Worm (Caenorhabditis elegans): ENCODE measurements around the gene tbc-9.
"Not testable (repeated sequence)": the region's sequence is repeated elsewhere in the genome, so short reads cannot be mapped to it uniquely, and the experiment has no call there.

tbc-9 gene

DNA sequence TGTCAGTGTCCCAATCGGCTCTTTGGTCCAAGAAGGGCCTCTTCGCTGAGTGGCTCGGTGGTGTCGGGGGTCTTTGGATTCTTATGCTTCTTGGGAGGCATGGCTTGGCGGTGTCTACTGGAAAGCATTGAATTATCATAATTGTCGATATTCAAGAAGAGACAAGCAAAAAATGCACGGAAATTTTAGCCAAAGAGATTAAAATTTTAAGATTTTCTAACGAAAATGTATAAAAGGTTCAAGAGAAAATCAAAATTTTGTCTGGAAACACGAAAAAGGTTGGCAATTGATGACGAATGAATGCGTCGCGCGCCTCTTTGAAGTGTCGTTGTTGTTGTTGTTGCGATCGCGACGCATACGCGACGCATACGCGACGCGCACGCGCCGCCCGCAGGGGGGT is 41.8 kb downstream of the tbc-9 start, which contains the start of gene Y38H8A.12:
TSS of gene Y38H8A.12 (minus strand) at position 101 of the 400 bp plus-strand sequence.
- TF ChIP-seq nfya-1 (tag; optimal IDR thresholded peaks at IDR 0.05; ENCODE audit: insufficient read depth) (no peak), elt-3 (tag; optimal IDR thresholded peaks at IDR 0.05) (no peak), tbx-2 (tag; optimal IDR thresholded peaks at IDR 0.05) (no peak), eor-1 (tag; optimal IDR thresholded peaks at IDR 0.05) (no peak), daf-12 (tag; optimal IDR thresholded peaks at IDR 0.05) (no peak), jun-1 (tag; optimal IDR thresholded peaks at IDR 0.05) (no peak), R02D3.7 (tag; optimal IDR thresholded peaks at IDR 0.05) (no peak), ztf-4 (tag; optimal IDR thresholded peaks at IDR 0.05) (no peak)

DNA sequence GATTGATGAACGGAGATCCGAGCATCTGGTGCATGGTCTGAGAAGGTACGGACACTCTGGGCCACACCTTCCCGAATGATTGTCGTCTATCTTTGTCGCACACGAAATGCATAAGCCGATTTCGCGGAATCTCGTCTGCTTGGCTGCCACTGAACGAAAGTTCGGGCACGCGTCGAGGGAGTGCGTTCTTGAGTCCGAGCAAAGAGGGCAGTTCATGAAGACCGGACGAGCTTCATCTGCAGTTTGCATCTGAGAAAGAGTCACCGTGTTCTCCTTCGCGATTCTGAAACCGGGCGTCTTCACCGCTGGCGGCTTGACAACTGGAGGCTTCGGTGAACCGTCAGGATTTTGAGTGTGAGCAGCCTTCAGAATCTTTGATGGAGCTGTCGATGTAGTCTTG is 44.4 kb downstream of the tbc-9 start:
- TF ChIP-seq ceh-16 (tag; optimal IDR thresholded peaks at IDR 0.05) (no peak), pha-4 (tag; optimal IDR thresholded peaks at IDR 0.05) (no peak), unc-39 (tag; optimal IDR thresholded peaks at IDR 0.05) (no peak), mdl-1 (tag; optimal IDR thresholded peaks at IDR 0.05) (no peak), nhr-77 (tag; optimal IDR thresholded peaks at IDR 0.05) (no peak), elt-2 (tag; optimal IDR thresholded peaks at IDR 0.05) (no peak), lsy-12 (tag; optimal IDR thresholded peaks at IDR 0.05) (no peak), elt-1 (tag; optimal IDR thresholded peaks at IDR 0.05) (no peak), skn-1 (tag; optimal IDR thresholded peaks at IDR 0.05) (no peak), lin-15B (tag; optimal IDR thresholded peaks at IDR 0.05) (no peak)

DNA sequence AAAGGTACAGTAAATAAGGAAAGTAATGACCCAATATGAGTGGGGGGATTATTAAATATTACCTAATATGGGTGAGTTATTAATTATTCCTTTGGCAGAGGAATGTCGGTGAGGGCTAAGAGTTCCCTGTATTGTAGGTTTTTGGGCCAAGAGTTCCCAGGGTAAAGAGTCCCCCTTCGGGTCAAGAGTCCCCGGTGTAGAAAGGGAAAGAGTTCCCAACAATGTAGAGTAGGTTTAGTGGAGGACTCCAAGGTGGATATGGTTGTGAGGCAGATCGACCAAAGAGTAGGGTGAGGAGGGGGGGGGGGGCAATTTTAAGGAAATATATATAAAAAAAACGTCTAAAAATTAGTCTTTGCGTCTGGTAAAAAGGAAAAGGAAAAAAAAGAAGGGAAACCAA is 45.8 kb downstream of the tbc-9 start:
- TF ChIP-seq sea-2 (GFP tag; optimal IDR thresholded peaks at IDR 0.05) (no peak), tbx-2 (tag; optimal IDR thresholded peaks at IDR 0.05) (no peak)

DNA sequence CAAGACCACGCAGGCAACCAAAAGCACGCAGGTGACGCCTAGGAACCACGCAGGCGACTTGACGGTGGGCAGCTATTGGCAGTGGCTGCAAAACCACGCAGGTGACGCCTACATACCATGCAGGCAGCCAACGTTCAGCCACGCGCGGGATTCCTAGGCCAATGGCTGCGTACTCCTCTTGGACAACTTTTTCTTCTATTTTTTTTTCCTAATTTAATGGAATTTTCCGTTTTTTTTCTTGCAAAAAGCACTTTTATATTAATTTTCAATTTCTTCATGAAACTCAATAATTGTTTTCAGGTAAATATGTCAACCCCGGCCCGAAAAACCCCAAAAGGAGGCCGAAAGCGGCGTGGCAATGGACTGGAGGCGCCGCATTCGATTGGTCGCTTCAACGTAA is 47.5 kb downstream of the tbc-9 start, which contains the start of gene Y38H8A.7:
TSS of gene Y38H8A.7 (plus strand) at position 301 of the 400 bp plus-strand sequence.
- not testable (repeated sequence) for TF ChIP-seq mdl-1, daf-12, lin-39 (tag; optimal IDR thresholded peaks at IDR 0.05)

DNA sequence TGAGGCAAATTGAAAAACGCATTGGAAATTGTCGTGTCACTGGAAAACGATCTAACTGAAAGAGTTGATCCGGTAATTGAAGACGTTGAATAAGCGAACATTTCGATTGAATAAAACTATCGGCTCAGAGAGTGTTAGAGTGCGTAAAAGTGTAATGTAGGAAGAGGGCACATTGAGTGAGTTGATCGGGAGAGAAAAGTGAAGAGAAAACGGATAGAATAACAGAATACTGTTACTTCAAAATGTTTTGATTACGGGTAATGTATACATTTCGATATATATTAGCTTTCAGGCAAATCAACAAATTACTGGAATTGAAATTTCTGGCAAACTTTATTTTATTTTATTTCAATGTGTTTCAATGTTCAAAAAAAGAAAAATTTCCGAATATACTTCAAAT is 48.0 kb downstream of the tbc-9 start, which contains the start of gene uso-1:
TSS of gene uso-1 (minus strand) at position 101 of the 400 bp plus-strand sequence.
- no peak for TF ChIP-seq tbx-2 (tag; optimal IDR thresholded peaks at IDR 0.05)
- TF ChIP-seq fos-1 (tag; optimal IDR thresholded peaks at IDR 0.05) = no peak

DNA sequence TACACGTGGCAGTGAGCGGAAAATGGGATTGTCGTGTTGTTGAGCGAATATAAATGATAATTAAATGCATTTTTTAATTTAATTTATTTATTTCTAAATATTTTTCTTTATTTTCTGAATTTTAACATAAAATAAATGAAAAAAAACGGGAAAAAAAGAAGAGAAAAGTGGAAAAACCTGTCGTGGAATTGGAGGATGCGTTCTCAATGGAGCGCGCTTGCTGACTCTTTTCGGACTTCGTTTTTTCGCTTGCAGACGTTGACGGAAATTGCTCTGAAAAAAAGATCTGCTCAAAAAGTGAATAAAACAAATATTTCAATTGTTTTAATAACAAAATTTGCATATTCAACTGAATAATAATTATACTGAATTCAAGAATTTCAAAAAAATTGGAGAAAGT is 49.1 kb downstream of the tbc-9 start:
- TF ChIP-seq hmg-11 (tag; optimal IDR thresholded peaks at IDR 0.05) (no peak), nhr-23 (tag; optimal IDR thresholded peaks at IDR 0.05) (peak; percentile 1), ama-1 (optimal IDR thresholded peaks at IDR 0.05) (no peak), lin-39 (tag; optimal IDR thresholded peaks at IDR 0.05) (no peak), eor-1 (tag; optimal IDR thresholded peaks at IDR 0.05) (no peak), nhr-76 (tag; optimal IDR thresholded peaks at IDR 0.05) (no peak), pha-4 (tag; optimal IDR thresholded peaks at IDR 0.05) (peak; percentile 46), egl-27 (tag; optimal IDR thresholded peaks at IDR 0.05) (no peak), fkh-10 (GFP tag; optimal IDR thresholded peaks at IDR 0.05) (no peak), nfya-1 (tag; optimal IDR thresholded peaks at IDR 0.05; ENCODE audit: insufficient read depth) (peak; percentile 37), nhr-67 (tag; optimal IDR thresholded peaks at IDR 0.05) (no peak), ceh-16 (tag; optimal IDR thresholded peaks at IDR 0.05) (no peak), lin-15B (tag; optimal IDR thresholded peaks at IDR 0.05) (peak; percentile 60)

DNA sequence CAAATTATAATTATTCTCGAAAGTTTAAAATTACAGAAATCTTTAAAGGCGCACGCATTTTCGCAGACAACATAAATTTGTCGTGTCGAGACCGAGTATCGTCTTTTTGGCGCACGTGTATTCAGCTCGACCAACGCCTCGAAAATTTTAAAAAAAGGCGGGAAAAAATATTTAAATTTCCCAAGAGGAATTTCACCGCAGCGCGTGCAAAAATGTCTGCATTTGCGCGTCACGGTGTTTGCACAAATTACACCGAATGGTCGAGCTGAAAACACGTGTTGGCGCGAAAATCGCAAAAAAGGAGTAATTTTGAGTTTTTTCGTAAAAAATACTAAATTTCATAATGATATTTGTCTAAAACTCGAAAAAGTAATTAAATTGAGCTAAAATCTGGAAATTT is 51.9 kb downstream of the tbc-9 start:
- TF ChIP-seq nhr-12 (tag; optimal IDR thresholded peaks at IDR 0.05) (no peak), daf-12 (tag; optimal IDR thresholded peaks at IDR 0.05) (no peak), ceh-9 (tag; optimal IDR thresholded peaks at IDR 0.05) (no peak), ceh-28 (tag; optimal IDR thresholded peaks at IDR 0.05) (no peak)
